Worm (Caenorhabditis elegans): ENCODE results near the gene unc-130.

Gene unc-130

ce11 chrII:11316663-11317062 is 34.9 kb downstream of the unc-130 start (continued):
- no peak for TF ChIP-seq zag-1 (tag; optimal IDR thresholded peaks at IDR 0.05)

- no peak for TF ChIP-seq ZK546.5 (tag; optimal IDR thresholded peaks at IDR 0.05)
- no peak for TF ChIP-seq unc-39 (tag; optimal IDR thresholded peaks at IDR 0.05)
- TF ChIP-seq unc-55 (GFP tag; optimal IDR thresholded peaks at IDR 0.05): no peak
- no peak for TF ChIP-seq egl-27 (tag; optimal IDR thresholded peaks at IDR 0.05)
- TF ChIP-seq fos-1 (tag; optimal IDR thresholded peaks at IDR 0.05): no peak
- TF ChIP-seq nhr-23 (tag; optimal IDR thresholded peaks at IDR 0.05): no peak
- TF ChIP-seq elt-3 (tag; optimal IDR thresholded peaks at IDR 0.05): no peak
- no peak for TF ChIP-seq ztf-11 (tag; optimal IDR thresholded peaks at IDR 0.05)
- TF ChIP-seq Y55F3AM.14 (GFP tag; optimal IDR thresholded peaks at IDR 0.05): no peak
- no peak for TF ChIP-seq sem-4 (tag; optimal IDR thresholded peaks at IDR 0.05)
- TF ChIP-seq nhr-21 (tag; optimal IDR thresholded peaks at IDR 0.05): no peak
- no peak for TF ChIP-seq lin-11 (tag; optimal IDR thresholded peaks at IDR 0.05)
- no peak for TF ChIP-seq mbf-1 (tag; optimal IDR thresholded peaks at IDR 0.05)
- no peak for TF ChIP-seq blmp-1 (tag; optimal IDR thresholded peaks at IDR 0.05; ENCODE audit: insufficient read depth)
- TF ChIP-seq dmd-4 (tag; optimal IDR thresholded peaks at IDR 0.05): no peak
- no peak for TF ChIP-seq elt-1 (tag; optimal IDR thresholded peaks at IDR 0.05)
- TF ChIP-seq sma-3 (GFP tag; optimal IDR thresholded peaks at IDR 0.05): no peak
- no peak for TF ChIP-seq C34F6.9 (tag; optimal IDR thresholded peaks at IDR 0.05)
- TF ChIP-seq R02D3.7 (tag; optimal IDR thresholded peaks at IDR 0.05): no peak
- TF ChIP-seq nhr-10 (tag; optimal IDR thresholded peaks at IDR 0.05): no peak
These were observed 37.8 kb downstream of the unc-130 start, which contains the start of gene nlp-51 for ce11 chrII:11319591-11319990. TSS of gene nlp-51 (minus strand) at chrII:11319691.

ce11 chrII:11329021-11329479 is 47.3 kb downstream of the unc-130 start, which contains the start of gene tag-180:
TSS of gene tag-180 (minus strand) at chrII:11329429.
- TF ChIP-seq nhr-12 (tag; optimal IDR thresholded peaks at IDR 0.05) (no peak), C34F6.9 (tag; optimal IDR thresholded peaks at IDR 0.05) (peak; percentile 22)

ce11 chrII:11333375-11333774 is 51.6 kb downstream of the unc-130 start:
- TF ChIP-seq nhr-23 (tag; optimal IDR thresholded peaks at IDR 0.05) (no peak), unc-55 (GFP tag; optimal IDR thresholded peaks at IDR 0.05) (peak; percentile 28)

Data from whole organism, L2 larva.